Worm (Caenorhabditis elegans) whole organism, early embryonic: Measurements from ENCODE around the gene msp-49.

Source experiments
- B0310.2 ChIP-seq: sonication (generic microtip); optimal IDR thresholded peaks from 2 replicates; lab custom pipeline; 2016; ENCODE audit warnings: mild to moderate bottlenecking, missing genetic modification characterization, missing compliant biosample characterization
- F13C5.2 ChIP-seq: sonication (generic microtip); optimal IDR thresholded peaks from 2 replicates; lab custom pipeline; 2017; ENCODE audit warnings: mild to moderate bottlenecking, missing genetic modification characterization, inconsistent platforms, missing compliant biosample characterization
- aly-1 ChIP-seq: sonication (generic microtip); optimal IDR thresholded peaks from 2 replicates; lab custom pipeline; 2016; ENCODE audit warnings: missing genetic modification characterization, missing compliant biosample characterization
- ama-1 ChIP-seq: fragments of 150-350 bp; optimal IDR thresholded peaks from 2 replicates; lab custom pipeline; 2014
- ceh-13 ChIP-seq: fragments of 200-800 bp; sonication (Bioruptor generic); optimal IDR thresholded peaks from 2 replicates; lab custom pipeline; 2018; ENCODE audit warnings: mild to moderate bottlenecking, missing genetic modification characterization, missing compliant biosample characterization
- ceh-36 ChIP-seq: sonication (generic microtip); optimal IDR thresholded peaks from 2 replicates; lab custom pipeline; 2016; ENCODE audit warnings: missing genetic modification characterization, inconsistent platforms, missing compliant biosample characterization
- ets-7 ChIP-seq: sonication (generic microtip); optimal IDR thresholded peaks from 2 replicates; lab custom pipeline; 2016; ENCODE audit warnings: missing genotype, missing genetic modification characterization, missing compliant biosample characterization
- flt-1 ChIP-seq: fragments of 200-800 bp; sonication (Bioruptor generic); IDR thresholded peaks from 2 replicates; pipeline ENCODE4 v1.3.6; 2022; ENCODE audit warnings: missing genetic modification characterization, missing compliant biosample characterization
- hmbx-1 ChIP-seq: sonication (generic microtip); optimal IDR thresholded peaks from 2 replicates; lab custom pipeline; 2016; ENCODE audit warnings: mild to moderate bottlenecking, missing genetic modification characterization, missing compliant biosample characterization
- hmg-4 ChIP-seq: fragments of 200-800 bp; sonication (Bioruptor generic); optimal IDR thresholded peaks from 2 replicates; lab custom pipeline; 2018; ENCODE audit warnings: mild to moderate bottlenecking, missing genetic modification characterization, missing compliant biosample characterization
- hnd-1 ChIP-seq: sonication (generic microtip); optimal IDR thresholded peaks from 2 replicates; lab custom pipeline; 2016; ENCODE audit warnings: missing genetic modification characterization, missing compliant biosample characterization
- pes-1 ChIP-seq: fragments of 200-800 bp; sonication (Bioruptor generic); IDR thresholded peaks from 2 replicates; pipeline ENCODE4 v1.3.6; 2022; ENCODE audit warnings: missing genetic modification reagents, missing genetic modification characterization, missing compliant biosample characterization
- scrt-1 ChIP-seq: fragments of 200-800 bp; sonication (Bioruptor generic); IDR thresholded peaks from 2 replicates; pipeline ENCODE4 v1.3.6; 2022; ENCODE audit warnings: missing genetic modification characterization, missing compliant biosample characterization
- sea-1 ChIP-seq: fragments of 200-800 bp; sonication (Bioruptor generic); conservative IDR thresholded peaks from 2 replicates; pipeline ENCODE4 v1.3.6; 2022; ENCODE audit warnings: missing genetic modification characterization, missing compliant biosample characterization
- tbx-11 ChIP-seq: fragments of 200-800 bp; sonication (Bioruptor generic); IDR thresholded peaks from 2 replicates; pipeline ENCODE4 v1.3.6; 2022; ENCODE audit warnings: missing genetic modification characterization, missing compliant biosample characterization
- tbx-37 ChIP-seq: fragments of 200-800 bp; sonication (Bioruptor generic); conservative IDR thresholded peaks from 2 replicates; pipeline ENCODE4 v1.3.6; 2022; ENCODE audit warnings: missing genetic modification reagents, missing genetic modification characterization, missing compliant biosample characterization
- tra-4 ChIP-seq: sonication (generic microtip); optimal IDR thresholded peaks from 2 replicates; lab custom pipeline; 2017; ENCODE audit warnings: missing genetic modification characterization, missing compliant biosample characterization

msp-49 gene

DNA sequence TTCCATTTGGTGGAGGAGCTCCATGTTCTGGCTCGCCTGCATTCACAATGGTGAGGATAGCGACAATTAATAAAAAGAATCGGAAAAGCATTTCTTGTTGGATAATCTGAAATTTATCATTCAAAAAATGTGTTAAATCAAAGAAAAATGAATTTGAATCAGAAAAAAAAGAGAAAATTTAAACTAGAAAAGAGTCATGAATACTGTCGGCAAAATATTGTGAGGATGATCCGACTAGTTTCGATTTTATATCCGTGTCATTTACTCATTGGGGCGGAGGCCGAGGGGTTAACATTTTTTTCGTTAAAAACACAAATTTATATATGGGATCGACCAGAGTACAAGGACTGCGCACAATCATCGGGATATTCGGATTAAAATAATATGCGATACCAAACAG, 16.3 kb upstream of the msp-49 start, which contains the start of gene C27D6.12:
Gene C27D6.12, minus strand, starts transcription at position 101 of the 400 bp plus-strand sequence.
- no peak for TF ChIP-seq flt-1 (GFP tag; lab: Robert Waterston, UW)
- no peak for TF ChIP-seq B0310.2 (tag; lab: Kevin White, UChicago)
- TF ChIP-seq F13C5.2 (tag; lab: Kevin White, UChicago): no peak
- TF ChIP-seq tbx-37 (GFP tag; lab: Robert Waterston, UW): no peak
- no peak for TF ChIP-seq sea-1 (GFP tag; lab: Robert Waterston, UW)
- no peak for TF ChIP-seq scrt-1
- no peak for TF ChIP-seq tbx-11 (GFP tag; lab: Robert Waterston, UW)
- TF ChIP-seq ceh-36 (tag; lab: Kevin White, UChicago): no peak
- TF ChIP-seq aly-1: no peak
- TF ChIP-seq tra-4 (tag; lab: Kevin White, UChicago): no peak
- no peak for TF ChIP-seq ets-7
- no peak for TF ChIP-seq hmg-4 (GFP tag; lab: Kevin White, UChicago)

ce11 chrII:5178609-5179008, 15.6 kb upstream of the msp-49 start:
- TF ChIP-seq ama-1 (no peak), ceh-36 (tag; lab: Kevin White, UChicago) (no peak), tbx-37 (GFP tag; lab: Robert Waterston, UW) (no peak), ceh-13 (GFP tag; lab: Kevin White, UChicago) (no peak), tbx-11 (GFP tag; lab: Robert Waterston, UW) (no peak), F13C5.2 (tag; lab: Kevin White, UChicago) (no peak), tra-4 (tag; lab: Kevin White, UChicago) (no peak), hmg-4 (GFP tag; lab: Kevin White, UChicago) (no peak), flt-1 (GFP tag; lab: Robert Waterston, UW) (no peak), hnd-1 (tag; lab: Kevin White, UChicago) (no peak)

DNA sequence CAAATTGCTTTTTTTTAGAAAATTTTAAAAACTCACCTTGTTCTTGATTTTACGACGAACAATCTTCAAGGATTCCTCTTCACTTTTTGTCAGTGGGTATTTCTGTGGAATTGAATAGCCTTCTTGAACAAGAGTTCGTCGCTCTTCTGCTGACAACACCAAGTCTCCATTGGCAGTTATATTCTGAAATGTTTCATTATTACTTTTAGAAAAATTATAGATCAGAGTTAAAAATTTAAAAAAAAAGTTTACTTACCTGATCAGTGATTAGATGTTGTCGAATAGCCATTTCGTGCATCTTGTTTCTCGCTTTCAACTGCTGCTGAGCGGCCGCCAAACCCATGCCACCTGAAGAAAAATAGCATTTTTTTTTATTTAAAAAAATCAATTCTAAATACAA, 13.9 kb upstream of the msp-49 start:
- TF ChIP-seq tra-4 (tag; lab: Kevin White, UChicago): no peak
- no peak for TF ChIP-seq hmg-4 (GFP tag; lab: Kevin White, UChicago)
- TF ChIP-seq tbx-11 (GFP tag; lab: Robert Waterston, UW): no peak
- TF ChIP-seq sea-1 (GFP tag; lab: Robert Waterston, UW): no peak
- no peak for TF ChIP-seq ceh-36 (tag; lab: Kevin White, UChicago)
- TF ChIP-seq F13C5.2 (tag; lab: Kevin White, UChicago): no peak
- no peak for TF ChIP-seq hnd-1 (tag; lab: Kevin White, UChicago)
- TF ChIP-seq tbx-37 (GFP tag; lab: Robert Waterston, UW): no peak
- no peak for TF ChIP-seq hmbx-1 (tag; lab: Kevin White, UChicago)
- no peak for TF ChIP-seq flt-1 (GFP tag; lab: Robert Waterston, UW)
- no peak for TF ChIP-seq ceh-13 (GFP tag; lab: Kevin White, UChicago)
- no peak for TF ChIP-seq ets-7
- TF ChIP-seq aly-1: no peak
- TF ChIP-seq pes-1 (GFP tag; lab: Robert Waterston, UW): no peak
- TF ChIP-seq ama-1: no peak
- no peak for TF ChIP-seq B0310.2 (tag; lab: Kevin White, UChicago)
- TF ChIP-seq scrt-1: no peak

DNA sequence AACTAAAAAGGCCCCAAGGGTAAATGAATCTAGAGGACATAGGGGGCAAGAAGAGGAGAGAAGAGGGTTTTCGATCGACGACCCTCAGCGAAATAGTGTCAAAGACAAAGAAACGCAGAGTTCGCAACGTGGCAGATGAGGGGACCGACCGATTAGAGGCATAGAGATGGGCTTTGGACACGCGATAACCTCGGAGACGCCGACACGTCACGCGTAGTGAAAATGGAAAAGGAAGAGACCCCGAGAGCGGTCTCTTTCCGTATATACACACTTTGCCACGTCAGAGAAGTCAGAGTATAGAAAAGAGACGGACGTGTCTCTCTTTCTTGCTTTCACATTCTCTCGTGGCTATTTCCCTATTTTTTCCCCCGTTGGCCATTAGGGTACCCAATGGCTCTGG, 12.7 kb upstream of the msp-49 start:
- TF ChIP-seq hnd-1 (tag; lab: Kevin White, UChicago) (no peak), hmg-4 (GFP tag; lab: Kevin White, UChicago) (peak; percentile 53), F13C5.2 (tag; lab: Kevin White, UChicago) (peak; percentile 5), aly-1 (peak; percentile 59), ama-1 (no peak), pes-1 (GFP tag; lab: Robert Waterston, UW) (0 out of 2 replicates have a peak, but pooled peaks have one; percentile 10), tbx-11 (GFP tag; lab: Robert Waterston, UW) (peak; percentile 54; the same call in 1 of the 2 replicates)

ce11 chrII:5182451-5182850, 11.7 kb upstream of the msp-49 start:
- TF ChIP-seq tbx-37 (GFP tag; lab: Robert Waterston, UW): no peak
- no peak for TF ChIP-seq pes-1 (GFP tag; lab: Robert Waterston, UW)
- no peak for TF ChIP-seq aly-1
- TF ChIP-seq F13C5.2 (tag; lab: Kevin White, UChicago): no peak
- TF ChIP-seq scrt-1: no peak
- no peak for TF ChIP-seq tra-4 (tag; lab: Kevin White, UChicago)
- TF ChIP-seq hmg-4 (GFP tag; lab: Kevin White, UChicago): no peak
- no peak for TF ChIP-seq hmbx-1 (tag; lab: Kevin White, UChicago)
- no peak for TF ChIP-seq ets-7

DNA sequence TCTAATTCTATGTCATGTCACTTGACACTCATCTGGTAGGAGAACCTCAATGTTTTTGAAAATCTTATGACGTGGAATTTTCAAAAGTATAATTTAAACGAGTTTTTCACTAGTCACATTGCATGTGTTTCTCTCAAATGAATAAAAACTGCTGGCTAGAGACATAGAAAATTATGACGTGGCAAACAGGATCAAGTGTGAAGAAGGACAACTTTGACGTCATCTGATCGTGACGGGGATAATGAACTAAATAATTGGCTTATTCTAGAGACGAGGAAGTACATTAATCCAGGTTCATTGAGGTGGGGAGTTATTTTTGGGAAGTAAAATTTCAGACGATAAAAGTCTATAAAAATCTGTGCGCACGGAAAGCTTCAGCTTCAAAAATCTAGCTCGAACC, 11.0 kb upstream of the msp-49 start:
- TF ChIP-seq sea-1 (GFP tag; lab: Robert Waterston, UW): no peak
- TF ChIP-seq B0310.2 (tag; lab: Kevin White, UChicago): no peak
- TF ChIP-seq hmg-4 (GFP tag; lab: Kevin White, UChicago): no peak
- TF ChIP-seq ceh-13 (GFP tag; lab: Kevin White, UChicago): no peak
- no peak for TF ChIP-seq tbx-37 (GFP tag; lab: Robert Waterston, UW)
- TF ChIP-seq flt-1 (GFP tag; lab: Robert Waterston, UW): no peak
- no peak for TF ChIP-seq hmbx-1 (tag; lab: Kevin White, UChicago)
- no peak for TF ChIP-seq ets-7
- TF ChIP-seq ama-1: no peak
- TF ChIP-seq F13C5.2 (tag; lab: Kevin White, UChicago): no peak
- TF ChIP-seq tra-4 (tag; lab: Kevin White, UChicago): no peak
- no peak for TF ChIP-seq scrt-1

ce11 chrII:5184661-5185545, 9.3 kb upstream of the msp-49 start:
- TF ChIP-seq ceh-13 (GFP tag; lab: Kevin White, UChicago) (no peak), flt-1 (GFP tag; lab: Robert Waterston, UW) (no peak), sea-1 (GFP tag; lab: Robert Waterston, UW) (no peak), scrt-1 (no peak), ama-1 (no peak), hmg-4 (GFP tag; lab: Kevin White, UChicago) (no peak), F13C5.2 (tag; lab: Kevin White, UChicago) (no peak), tbx-11 (GFP tag; lab: Robert Waterston, UW) (no peak), aly-1 (no peak), hmbx-1 (tag; lab: Kevin White, UChicago) (no peak), tbx-37 (GFP tag; lab: Robert Waterston, UW) (no peak), hnd-1 (tag; lab: Kevin White, UChicago) (no peak), ceh-36 (tag; lab: Kevin White, UChicago) (no peak), pes-1 (GFP tag; lab: Robert Waterston, UW) (no peak), ets-7 (no peak), tra-4 (tag; lab: Kevin White, UChicago) (no peak), B0310.2 (tag; lab: Kevin White, UChicago) (no peak)
